Worm (Caenorhabditis elegans) whole organism, midembryonic: Measurements from ENCODE around the gene ubc-21.

Source experiments
- klf-2 ChIP-seq: fragments of 200-800 bp; sonication (Bioruptor generic); conservative IDR thresholded peaks from 2 replicates; pipeline ENCODE4 v1.3.6; 2022; ENCODE audit warnings: missing genetic modification reagents, missing genetic modification characterization, missing compliant biosample characterization
- ztf-23 ChIP-seq: fragments of 200-800 bp; sonication (Bioruptor generic); IDR thresholded peaks from 2 replicates; pipeline ENCODE4 v1.3.6; 2022; ENCODE audit warnings: missing genetic modification reagents, missing genetic modification characterization, missing compliant biosample characterization

- TF ChIP-seq ztf-23 (GFP tag; lab: Robert Waterston, UW), result no peak
- TF ChIP-seq klf-2 (GFP tag; lab: Robert Waterston, UW), result no peak
Observed at ce11 chrX:8819815-8820415, 49.5 kb upstream of the ubc-21 start.
